Worm (Caenorhabditis elegans) whole organism, L1 larva: ENCODE measurements around the gene serp-1.1.

Source experiments
- C04F5.9 ChIP-seq: sonication (generic microtip); optimal IDR thresholded peaks from 2 replicates; lab custom pipeline; 2016; ENCODE audit warnings: missing genetic modification characterization, missing compliant biosample characterization
- C16A3.4 ChIP-seq: fragments of 150-350 bp; optimal IDR thresholded peaks from 2 replicates; lab custom pipeline; 2014; ENCODE audit warnings: missing biosample characterization, missing genetic modification characterization
- C34B4.2 ChIP-seq: sonication (generic microtip); optimal IDR thresholded peaks from 2 replicates; lab custom pipeline; 2017; ENCODE audit warnings: mild to moderate bottlenecking, missing genetic modification characterization, missing compliant biosample characterization
- aly-2 ChIP-seq: fragments of 150-350 bp; optimal IDR thresholded peaks from 2 replicates; lab custom pipeline; 2014; ENCODE audit warnings: missing biosample characterization, missing genetic modification characterization
- ama-1 ChIP-seq: fragments of 150-350 bp; optimal IDR thresholded peaks from 2 replicates; lab custom pipeline; 2014
- blmp-1 ChIP-seq: fragments of 150-350 bp; optimal IDR thresholded peaks from 2 replicates; lab custom pipeline; 2014; ENCODE audit warnings: missing biosample characterization, missing genetic modification characterization
- ceh-82 ChIP-seq, 3 experiments: fragments of 150-350 bp in 1 of 3; sonication (generic microtip) in 2 of 3; optimal IDR thresholded peaks; 2 replicates each; lab custom pipeline; 2014 to 2017; ENCODE audit warnings: missing biosample characterization in 3 of 3, missing genetic modification characterization in 3 of 3
- dpl-1 ChIP-seq, 3 experiments: fragments of 150-350 bp in 2 of 3; sonication (generic microtip) in 1 of 3; optimal IDR thresholded peaks; 2 replicates each; lab custom pipeline; 2014 to 2017; ENCODE audit warnings: missing biosample characterization in 3 of 3, missing genetic modification characterization in 3 of 3, missing genetic modification reagents in 3 of 3
- dsc-1 ChIP-seq: sonication (generic microtip); optimal IDR thresholded peaks from 2 replicates; lab custom pipeline; 2016; ENCODE audit warnings: mild to moderate bottlenecking, missing genetic modification characterization, missing compliant biosample characterization
- efl-1 ChIP-seq, 4 experiments: fragments of 150-350 bp; optimal IDR thresholded peaks in 3 of 4; peaks in 1 of 4; 1 replicate in 1 of 4; 2 replicates in 3 of 4; lab custom pipeline; 2014; ENCODE audit warnings: missing biosample characterization in 2 of 4, missing genetic modification characterization in 2 of 4, missing genetic modification reagents in 2 of 4
- egl-13 ChIP-seq: sonication (generic microtip); optimal IDR thresholded peaks from 2 replicates; lab custom pipeline; 2016; ENCODE audit warnings: missing genotype, missing genetic modification reagents, missing genetic modification characterization, missing compliant biosample characterization
- elt-2 ChIP-seq: sonication (generic microtip); optimal IDR thresholded peaks from 2 replicates; lab custom pipeline; 2016; ENCODE audit warnings: missing genetic modification characterization, mild to moderate bottlenecking, inconsistent platforms, missing compliant biosample characterization, missing genetic modification reagents
- elt-3 ChIP-seq, 6 experiments: fragments of 150-350 bp in 1 of 6; sonication (generic microtip); optimal IDR thresholded peaks; 2 replicates each; lab custom pipeline; 2017 to 2018; ENCODE audit warnings: missing biosample characterization in 6 of 6, missing genetic modification characterization in 6 of 6, inconsistent platforms in 1 of 6
- ets-5 ChIP-seq: fragments of 200-800 bp; sonication (Bioruptor generic); IDR thresholded peaks from 2 replicates; pipeline ENCODE4 v1.3.6; 2022; ENCODE audit warnings: missing genetic modification characterization, missing compliant biosample characterization
- fkh-4 ChIP-seq: sonication (generic microtip); optimal IDR thresholded peaks from 2 replicates; lab custom pipeline; 2016; ENCODE audit warnings: missing compliant biosample characterization, missing genetic modification characterization, borderline replicate concordance
- fkh-8 ChIP-seq: sonication (generic microtip); optimal IDR thresholded peaks from 2 replicates; lab custom pipeline; 2016; ENCODE audit warnings: mild to moderate bottlenecking, missing genetic modification characterization, missing compliant biosample characterization
- grh-1 ChIP-seq: fragments of 200-800 bp; sonication (Bioruptor generic); IDR thresholded peaks from 2 replicates; pipeline ENCODE4 v1.3.6; 2022; ENCODE audit warnings: missing genetic modification reagents, missing genetic modification characterization, missing compliant biosample characterization
- hlh-17 ChIP-seq: fragments of 200-800 bp; sonication (Bioruptor generic); optimal IDR thresholded peaks from 2 replicates; lab custom pipeline; 2018; ENCODE audit warnings: missing genetic modification characterization, mild to moderate bottlenecking, missing compliant biosample characterization, moderate library complexity, borderline replicate concordance
- hlh-4 ChIP-seq: sonication (generic microtip); optimal IDR thresholded peaks from 2 replicates; lab custom pipeline; 2016; ENCODE audit warnings: mild to moderate bottlenecking, missing genetic modification characterization, missing compliant biosample characterization
- hpl-2 ChIP-seq: fragments of 150-350 bp; optimal IDR thresholded peaks from 2 replicates; lab custom pipeline; 2014; ENCODE audit warnings: missing biosample characterization, missing genetic modification reagents, missing genetic modification characterization
- irx-1 ChIP-seq: sonication (generic microtip); optimal IDR thresholded peaks from 2 replicates; lab custom pipeline; 2016; ENCODE audit warnings: missing genetic modification characterization, missing compliant biosample characterization
- isw-1 ChIP-seq: fragments of 200-800 bp; sonication (Bioruptor generic); IDR thresholded peaks from 2 replicates; pipeline ENCODE4 v1.3.6; 2022; ENCODE audit warnings: missing genetic modification characterization, missing compliant biosample characterization
- jun-1 ChIP-seq: fragments of 150-350 bp; optimal IDR thresholded peaks from 2 replicates; lab custom pipeline; 2014; ENCODE audit warnings: missing biosample characterization, missing genetic modification reagents, missing genetic modification characterization
- lin-15B ChIP-seq: fragments of 150-350 bp; sonication (generic microtip); optimal IDR thresholded peaks from 3 replicates; lab custom pipeline; 2014; ENCODE audit warnings: missing biosample characterization, missing genetic modification characterization
- lin-35 ChIP-seq, 2 experiments: fragments of 150-350 bp; optimal IDR thresholded peaks; 2 replicates each; lab custom pipeline; 2014; ENCODE audit warnings: missing biosample characterization in 2 of 2, missing genetic modification characterization in 2 of 2, missing genetic modification reagents in 2 of 2
- lin-39 ChIP-seq: fragments of 150-350 bp; optimal IDR thresholded peaks from 2 replicates; lab custom pipeline; 2014; ENCODE audit warnings: missing biosample characterization, missing genetic modification reagents, missing genetic modification characterization
- lir-3 ChIP-seq: sonication (generic microtip); optimal IDR thresholded peaks from 2 replicates; lab custom pipeline; 2016; ENCODE audit warnings: mild to moderate bottlenecking, missing genetic modification characterization, moderate library complexity, missing compliant biosample characterization; ENCODE audit not compliant: poor library complexity
- mab-9 ChIP-seq: fragments of 200-800 bp; sonication (Bioruptor generic); IDR thresholded peaks from 2 replicates; pipeline ENCODE4 v1.3.6; 2022; ENCODE audit warnings: missing genetic modification reagents, missing genetic modification characterization, missing compliant biosample characterization
- mdl-1 ChIP-seq, 2 experiments: fragments of 150-350 bp; optimal IDR thresholded peaks; 2 replicates each; lab custom pipeline; 2014 to 2017; ENCODE audit warnings: missing biosample characterization in 2 of 2, missing genetic modification characterization in 2 of 2, inconsistent platforms in 1 of 2
- mef-2 ChIP-seq: fragments of 150-350 bp; optimal IDR thresholded peaks from 2 replicates; lab custom pipeline; 2014; ENCODE audit warnings: missing biosample characterization, missing genetic modification characterization
- nhr-11 ChIP-seq: fragments of 150-350 bp; optimal IDR thresholded peaks from 2 replicates; lab custom pipeline; 2014; ENCODE audit warnings: missing biosample characterization, missing genetic modification characterization
- nhr-12 ChIP-seq: sonication (generic microtip); optimal IDR thresholded peaks from 2 replicates; lab custom pipeline; 2017; ENCODE audit warnings: missing biosample characterization, missing genetic modification characterization
- nhr-19 ChIP-seq: fragments of 200-800 bp; sonication (Bioruptor generic); conservative IDR thresholded peaks from 2 replicates; pipeline ENCODE4 v1.3.6; 2022; ENCODE audit warnings: missing genetic modification characterization, missing compliant biosample characterization
- nhr-20 ChIP-seq: sonication (generic microtip); optimal IDR thresholded peaks from 2 replicates; lab custom pipeline; 2016; ENCODE audit warnings: mild to moderate bottlenecking, missing genetic modification characterization, missing compliant biosample characterization
- nhr-237 ChIP-seq: fragments of 150-350 bp; optimal IDR thresholded peaks from 2 replicates; lab custom pipeline; 2014; ENCODE audit warnings: missing biosample characterization, missing genetic modification characterization
- nhr-71 ChIP-seq: sonication (generic microtip); optimal IDR thresholded peaks from 2 replicates; lab custom pipeline; 2016; ENCODE audit warnings: mild to moderate bottlenecking, missing genetic modification characterization, moderate library complexity, missing compliant biosample characterization
- nhr-76 ChIP-seq: sonication (generic microtip); optimal IDR thresholded peaks from 2 replicates; lab custom pipeline; 2017; ENCODE audit warnings: missing biosample characterization, missing genetic modification characterization
- nhr-90 ChIP-seq: sonication (generic microtip); optimal IDR thresholded peaks from 2 replicates; lab custom pipeline; 2016; ENCODE audit warnings: mild to moderate bottlenecking, missing genetic modification characterization, missing compliant biosample characterization; ENCODE audit not compliant: poor library complexity
- rnt-1 ChIP-seq: sonication (generic microtip); optimal IDR thresholded peaks from 2 replicates; lab custom pipeline; 2016; ENCODE audit warnings: mild to moderate bottlenecking, missing genetic modification characterization, moderate library complexity, missing compliant biosample characterization
- skn-1 ChIP-seq: fragments of 150-350 bp; optimal IDR thresholded peaks from 2 replicates; lab custom pipeline; 2014; ENCODE audit warnings: missing biosample characterization, missing genetic modification characterization
- snu-23 ChIP-seq: sonication (generic microtip); optimal IDR thresholded peaks from 2 replicates; lab custom pipeline; 2016; ENCODE audit warnings: missing genetic modification characterization, missing compliant biosample characterization
- tbx-2 ChIP-seq: sonication (generic microtip); optimal IDR thresholded peaks from 2 replicates; lab custom pipeline; 2016; ENCODE audit warnings: missing genetic modification characterization, missing compliant biosample characterization
- tlp-1 ChIP-seq: fragments of 150-350 bp; optimal IDR thresholded peaks from 2 replicates; lab custom pipeline; 2014; ENCODE audit warnings: missing biosample characterization, missing genetic modification characterization
- unc-130 ChIP-seq: fragments of 150-350 bp; optimal IDR thresholded peaks from 2 replicates; lab custom pipeline; 2017; ENCODE audit warnings: missing biosample characterization, missing genetic modification characterization, inconsistent platforms
- unc-30 ChIP-seq: sonication (generic microtip); optimal IDR thresholded peaks from 2 replicates; lab custom pipeline; 2017; ENCODE audit warnings: missing biosample characterization, missing genetic modification characterization
- unc-86 ChIP-seq: sonication (generic microtip); optimal IDR thresholded peaks from 2 replicates; lab custom pipeline; 2016; ENCODE audit warnings: missing genetic modification characterization, missing compliant biosample characterization
- unc-98 ChIP-seq: fragments of 200-800 bp; sonication (Bioruptor generic); IDR thresholded peaks from 2 replicates; pipeline ENCODE4 v1.3.6; 2022; ENCODE audit warnings: missing genetic modification characterization, missing compliant biosample characterization
- vab-15 ChIP-seq: sonication (generic microtip); optimal IDR thresholded peaks from 2 replicates; lab custom pipeline; 2017; ENCODE audit warnings: missing genotype, mild to moderate bottlenecking, missing genetic modification characterization, missing compliant biosample characterization
- xbp-1 ChIP-seq: sonication (generic microtip); optimal IDR thresholded peaks from 2 replicates; lab custom pipeline; 2016; ENCODE audit warnings: missing genetic modification characterization, missing compliant biosample characterization
- zip-4 ChIP-seq: fragments of 200-800 bp; sonication (Bioruptor generic); optimal IDR thresholded peaks from 2 replicates; lab custom pipeline; 2018; ENCODE audit warnings: mild to moderate bottlenecking, missing genetic modification characterization, moderate library complexity, missing compliant biosample characterization
- ztf-11 ChIP-seq, 2 experiments: sonication (generic microtip); optimal IDR thresholded peaks; 2 replicates each; lab custom pipeline; 2016 to 2017; ENCODE audit warnings: missing genetic modification characterization in 2 of 2, missing biosample characterization in 1 of 2, missing compliant biosample characterization in 1 of 2

The serp-1.1 gene

ce11 chrX:15841086-15841622, at the start of gene serp-1.1:
Gene serp-1.1, plus strand, starts transcription at chrX:15841572.
- TF ChIP-seq vab-15 (peak; percentile 85), mdl-1 (tag; optimal IDR thresholded peaks at IDR 0.05; lab: Kevin White, UChicago) (peak; percentile 55 to 98), snu-23 (GFP tag; lab: Kevin White, UChicago) (peak; percentile 99), aly-2 (peak; percentile 75), egl-13 (tag; lab: Kevin White, UChicago) (peak; percentile 97), C04F5.9 (tag; lab: Kevin White, UChicago) (peak; percentile 85), rnt-1 (tag; lab: Kevin White, UChicago) (peak; percentile 99), nhr-76 (tag; lab: Kevin White, UChicago) (peak; percentile 96), isw-1 (GFP tag; lab: Robert Waterston, UW) (peak; percentile 94), nhr-19 (peak; percentile 99), lir-3 (tag; lab: Kevin White, UChicago) (peak; percentile 95), elt-2 (peak; percentile 94), hlh-4 (tag; lab: Kevin White, UChicago) (no peak), nhr-20 (tag; lab: Kevin White, UChicago) (peak; percentile 100), elt-3 (tag; optimal IDR thresholded peaks at IDR 0.05; lab: Kevin White, UChicago) (peak; percentile 89 to 99 (median 98)), fkh-4 (tag; lab: Kevin White, UChicago) (no peak), ama-1 (lab: Kevin White, UChicago) (peak; percentile 55), hlh-17 (no peak), hpl-2 (GFP tag; lab: Kevin White, UChicago) (peak; percentile 86), nhr-12 (tag; lab: Kevin White, UChicago) (peak; percentile 32), nhr-237 (tag; lab: Kevin White, UChicago) (peak; percentile 82), unc-130 (tag; lab: Kevin White, UChicago) (peak; percentile 96), nhr-11 (peak; percentile 77), dpl-1 (GFP tag; optimal IDR thresholded peaks at IDR 0.05; lab: Kevin White, UChicago) (peak; percentile 78 to 82 (median 81)), fkh-8 (tag; lab: Kevin White, UChicago) (peak; percentile 94), lin-35 (GFP tag; optimal IDR thresholded peaks at IDR 0.05; lab: Kevin White, UChicago) (peak; percentile 87 to 93), tlp-1 (no peak), nhr-90 (tag; lab: Kevin White, UChicago) (peak; percentile 99), ets-5 (GFP tag; lab: Robert Waterston, UW) (no peak), lin-15B (tag; lab: Kevin White, UChicago) (peak; percentile 93), lin-39 (tag; lab: Kevin White, UChicago) (peak; percentile 91), irx-1 (tag; lab: Kevin White, UChicago) (peak; percentile 95), tbx-2 (peak; percentile 99), nhr-71 (peak; percentile 99), efl-1 (optimal IDR thresholded peaks at IDR 0.05; lab: Kevin White, UChicago) (peak; percentile 86 to 93), efl-1 (GFP tag; optimal IDR thresholded peaks at IDR 0.05 in 1 of 2; lab: Kevin White, UChicago) (peak; percentile 69 to 97), dsc-1 (tag; lab: Kevin White, UChicago) (peak; percentile 97), zip-4 (GFP tag; lab: Kevin White, UChicago) (peak; percentile 91), blmp-1 (tag; lab: Kevin White, UChicago) (peak; percentile 96), xbp-1 (tag; lab: Kevin White, UChicago) (peak; percentile 98), C16A3.4 (peak; percentile 99), C34B4.2 (tag; lab: Kevin White, UChicago) (peak; percentile 75), unc-98 (GFP tag; lab: Robert Waterston, UW) (peak; percentile 53; the same call in 1 of the 2 replicates), skn-1 (tag; lab: Kevin White, UChicago) (peak; percentile 94), jun-1 (peak; percentile 98), mef-2 (tag; lab: Kevin White, UChicago) (peak; percentile 89), ceh-82 (tag; optimal IDR thresholded peaks at IDR 0.05; lab: Kevin White, UChicago) (peak; percentile 94 to 99 (median 97)), unc-86 (peak; percentile 98), ztf-11 (tag; optimal IDR thresholded peaks at IDR 0.05; lab: Kevin White, UChicago) (peak in 1 of 2 experiments; percentile 93), grh-1 (GFP tag; lab: Robert Waterston, UW) (peak; percentile 98), unc-30 (tag; lab: Kevin White, UChicago) (no peak), mab-9 (GFP tag; lab: Robert Waterston, UW) (peak; percentile 91)
